Worm (Caenorhabditis elegans) whole organism, young adult: ENCODE data around the gene dre-1.

Source experiments
- B0019.2 ChIP-seq: fragments of 200-800 bp; sonication (Bioruptor generic); conservative IDR thresholded peaks from 2 replicates; pipeline ENCODE4 v1.3.6; 2022; ENCODE audit warnings: missing genetic modification reagents, missing genetic modification characterization, missing compliant biosample characterization
- B0336.3 ChIP-seq: fragments of 200-800 bp; sonication (Bioruptor generic); IDR thresholded peaks from 2 replicates; pipeline ENCODE4 v1.3.6; 2022; ENCODE audit warnings: missing genetic modification characterization, missing compliant biosample characterization
- C06A6.2 ChIP-seq: fragments of 200-800 bp; sonication (Bioruptor generic); conservative IDR thresholded peaks from 2 replicates; pipeline ENCODE4 v1.3.6; 2022; ENCODE audit warnings: missing genetic modification characterization, missing compliant biosample characterization
- F10E7.11 ChIP-seq: sonication (generic microtip); optimal IDR thresholded peaks from 2 replicates; lab custom pipeline; 2017; ENCODE audit warnings: mild to moderate bottlenecking, missing genetic modification characterization, moderate library complexity, missing compliant biosample characterization
- F22D6.2 ChIP-seq: sonication (generic microtip); optimal IDR thresholded peaks from 2 replicates; lab custom pipeline; 2016; ENCODE audit warnings: mild to moderate bottlenecking, missing genetic modification characterization, missing compliant biosample characterization
- F23B12.7 ChIP-seq: sonication (generic microtip); optimal IDR thresholded peaks from 2 replicates; lab custom pipeline; 2017; ENCODE audit warnings: missing genetic modification characterization, mild to moderate bottlenecking, missing compliant biosample characterization, antibody characterized with exemption, moderate library complexity; ENCODE audit not compliant: insufficient read depth
- F37B4.10 ChIP-seq: fragments of 200-800 bp; sonication (Bioruptor generic); IDR thresholded peaks from 2 replicates; pipeline ENCODE4 v1.3.6; 2022; ENCODE audit warnings: missing genetic modification characterization, missing compliant biosample characterization
- T07F8.4 ChIP-seq: sonication (generic microtip); optimal IDR thresholded peaks from 2 replicates; lab custom pipeline; 2016; ENCODE audit warnings: mild to moderate bottlenecking, missing genetic modification characterization, moderate library complexity, missing compliant biosample characterization
- Y67H2A.10 ChIP-seq: fragments of 200-800 bp; sonication (Bioruptor generic); conservative IDR thresholded peaks from 2 replicates; pipeline ENCODE4 v1.3.6; 2022; ENCODE audit warnings: missing genetic modification reagents, missing genetic modification characterization, missing compliant biosample characterization
- Y79H2A.3 ChIP-seq: fragments of 200-800 bp; sonication (Bioruptor generic); conservative IDR thresholded peaks from 2 replicates; pipeline ENCODE4 v1.3.6; 2022; ENCODE audit warnings: missing genetic modification reagents, missing genetic modification characterization, missing compliant biosample characterization
- aptf-3 ChIP-seq: fragments of 200-800 bp; sonication (Bioruptor generic); IDR thresholded peaks from 2 replicates; pipeline ENCODE4 v1.3.6; 2022; ENCODE audit warnings: missing genetic modification characterization, missing compliant biosample characterization
- attf-6 ChIP-seq: fragments of 200-800 bp; sonication (Bioruptor generic); IDR thresholded peaks from 2 replicates; pipeline ENCODE4 v1.3.6; 2022; ENCODE audit warnings: missing genetic modification reagents, missing genetic modification characterization, missing compliant biosample characterization
- cebp-1 ChIP-seq, 2 experiments: fragments of 200-800 bp in 1 of 2; sonication (Bioruptor generic) in 1 of 2; sonication (generic microtip) in 1 of 2; IDR thresholded peaks in 1 of 2; optimal IDR thresholded peaks in 1 of 2; 2 replicates each; pipeline versions ENCODE4 v1.3.6 to Lab custom; 2017 to 2022; ENCODE audit warnings: missing compliant biosample characterization in 2 of 2, missing genetic modification characterization in 2 of 2, mild to moderate bottlenecking in 1 of 2, missing genetic modification reagents in 1 of 2, moderate library complexity in 1 of 2
- cebp-2 ChIP-seq: fragments of 200-800 bp; sonication (Bioruptor generic); IDR thresholded peaks from 2 replicates; pipeline ENCODE4 v1.3.6; 2022; ENCODE audit warnings: missing genetic modification characterization, missing compliant biosample characterization
- ceh-27 ChIP-seq: fragments of 200-800 bp; sonication (Bioruptor generic); optimal IDR thresholded peaks from 2 replicates; lab custom pipeline; 2018; ENCODE audit warnings: mild to moderate bottlenecking, missing genetic modification characterization, moderate library complexity, missing compliant biosample characterization
- ceh-40 ChIP-seq: fragments of 200-800 bp; sonication (Bioruptor generic); IDR thresholded peaks from 2 replicates; pipeline ENCODE4 v1.3.6; 2022; ENCODE audit warnings: missing genetic modification characterization, missing compliant biosample characterization
- ceh-58 ChIP-seq: fragments of 200-800 bp; sonication (Bioruptor generic); IDR thresholded peaks from 2 replicates; pipeline ENCODE4 v1.3.6; 2022; ENCODE audit warnings: missing genetic modification characterization, missing compliant biosample characterization
- dpl-1 ChIP-seq: fragments of 150-350 bp; optimal IDR thresholded peaks from 2 replicates; lab custom pipeline; 2014; ENCODE audit warnings: missing biosample characterization, missing genetic modification reagents, missing genetic modification characterization
- egl-44 ChIP-seq: fragments of 200-800 bp; sonication (Bioruptor generic); IDR thresholded peaks from 2 replicates; pipeline ENCODE4 v1.3.6; 2022; ENCODE audit warnings: missing genetic modification reagents, missing genetic modification characterization, missing compliant biosample characterization
- hmg-1.2 ChIP-seq: fragments of 200-800 bp; sonication (Bioruptor generic); IDR thresholded peaks from 2 replicates; pipeline ENCODE4 v1.3.6; 2022; ENCODE audit warnings: missing genetic modification reagents, missing genetic modification characterization, missing compliant biosample characterization
- lin-40 ChIP-seq: sonication (generic microtip); optimal IDR thresholded peaks from 2 replicates; lab custom pipeline; 2016; ENCODE audit warnings: missing genetic modification characterization, mild to moderate bottlenecking, missing compliant biosample characterization, missing genotype, missing genetic modification reagents
- lin-54 ChIP-seq: fragments of 200-800 bp; sonication (Bioruptor generic); optimal IDR thresholded peaks from 2 replicates; lab custom pipeline; 2018; ENCODE audit warnings: mild to moderate bottlenecking, missing genetic modification characterization, missing compliant biosample characterization
- madf-3 ChIP-seq: fragments of 200-800 bp; sonication (Bioruptor generic); IDR thresholded peaks from 2 replicates; pipeline ENCODE4 v1.3.6; 2022; ENCODE audit warnings: missing genetic modification reagents, missing genetic modification characterization, missing compliant biosample characterization
- madf-6 ChIP-seq: fragments of 200-800 bp; sonication (Bioruptor generic); IDR thresholded peaks from 2 replicates; pipeline ENCODE4 v1.3.6; 2022; ENCODE audit warnings: missing genetic modification reagents, missing genetic modification characterization, missing compliant biosample characterization
- madf-8 ChIP-seq: fragments of 200-800 bp; sonication (Bioruptor generic); conservative IDR thresholded peaks from 2 replicates; pipeline ENCODE4 v1.3.6; 2022; ENCODE audit warnings: missing genetic modification reagents, missing genetic modification characterization, missing compliant biosample characterization
- mxl-1 ChIP-seq: sonication (generic microtip); optimal IDR thresholded peaks from 2 replicates; lab custom pipeline; 2016; ENCODE audit warnings: missing genetic modification characterization, missing compliant biosample characterization
- nfya-1 ChIP-seq: sonication (generic microtip); optimal IDR thresholded peaks from 2 replicates; lab custom pipeline; 2017; ENCODE audit warnings: antibody characterized with exemption, missing compliant biosample characterization, missing genetic modification characterization, borderline replicate concordance; ENCODE audit not compliant: insufficient read depth
- nhr-120 ChIP-seq: fragments of 200-800 bp; sonication (Bioruptor generic); IDR thresholded peaks from 2 replicates; pipeline ENCODE4 v1.3.6; 2022; ENCODE audit warnings: missing genetic modification characterization, missing compliant biosample characterization
- nhr-179 ChIP-seq: sonication (generic microtip); optimal IDR thresholded peaks from 2 replicates; lab custom pipeline; 2016; ENCODE audit warnings: mild to moderate bottlenecking, missing genetic modification characterization, missing compliant biosample characterization
- nhr-27 ChIP-seq: fragments of 200-800 bp; sonication (Bioruptor generic); optimal IDR thresholded peaks from 2 replicates; lab custom pipeline; 2018; ENCODE audit warnings: mild to moderate bottlenecking, missing genetic modification characterization, moderate library complexity, missing compliant biosample characterization
- nhr-80 ChIP-seq: sonication (generic microtip); optimal IDR thresholded peaks from 2 replicates; lab custom pipeline; 2016; ENCODE audit warnings: missing genetic modification characterization, missing compliant biosample characterization
- repo-1 ChIP-seq: sonication (generic microtip); optimal IDR thresholded peaks from 2 replicates; lab custom pipeline; 2017; ENCODE audit warnings: mild to moderate bottlenecking, missing genetic modification characterization, missing compliant biosample characterization
- rpc-1 ChIP-seq, 2 experiments: fragments of 150-350 bp in 1 of 2; sonication (generic microtip) in 1 of 2; optimal IDR thresholded peaks; 2 replicates each; lab custom pipeline; 2014 to 2018; ENCODE audit warnings: missing biosample characterization in 1 of 2, missing genetic modification characterization in 1 of 2, missing genetic modification reagents in 1 of 2, missing genotype in 1 of 2
- snpc-1.1 ChIP-seq: sonication (generic microtip); optimal IDR thresholded peaks from 2 replicates; lab custom pipeline; 2017; ENCODE audit warnings: missing genetic modification characterization, mild to moderate bottlenecking, missing compliant biosample characterization, antibody characterized with exemption, moderate library complexity, missing genotype, missing genetic modification reagents; ENCODE audit not compliant: insufficient read depth
- snpc-4 ChIP-seq, 5 experiments: fragments of 150-350 bp in 1 of 5; sonication (generic microtip) in 4 of 5; optimal IDR thresholded peaks; 2 replicates each; lab custom pipeline; 2014 to 2018; ENCODE audit warnings: missing genetic modification characterization in 5 of 5, missing biosample characterization in 3 of 5, antibody characterized with exemption in 2 of 5, mild to moderate bottlenecking in 2 of 5, missing compliant biosample characterization in 2 of 5, missing genotype in 2 of 5, moderate library complexity in 2 of 5, missing genetic modification reagents in 1 of 5
- somi-1 ChIP-seq: fragments of 200-800 bp; sonication (Bioruptor generic); optimal IDR thresholded peaks from 2 replicates; lab custom pipeline; 2018; ENCODE audit warnings: mild to moderate bottlenecking, missing genetic modification characterization, missing compliant biosample characterization
- tbx-9 ChIP-seq: sonication (generic microtip); optimal IDR thresholded peaks from 2 replicates; lab custom pipeline; 2016; ENCODE audit warnings: borderline replicate concordance, missing genetic modification characterization, inconsistent platforms, missing compliant biosample characterization
- xnd-1 ChIP-seq: sonication (generic microtip); optimal IDR thresholded peaks from 2 replicates; lab custom pipeline; 2016; ENCODE audit warnings: missing genotype, missing genetic modification reagents, missing genetic modification characterization, missing compliant biosample characterization
- zim-3 ChIP-seq: sonication (generic microtip); optimal IDR thresholded peaks from 2 replicates; lab custom pipeline; 2017; ENCODE audit warnings: mild to moderate bottlenecking, missing genetic modification characterization, moderate library complexity, missing compliant biosample characterization
- ztf-22 ChIP-seq: fragments of 200-800 bp; sonication (Bioruptor generic); optimal IDR thresholded peaks from 2 replicates; lab custom pipeline; 2018; ENCODE audit warnings: mild to moderate bottlenecking, missing genetic modification characterization, moderate library complexity, missing compliant biosample characterization
- ztf-25 ChIP-seq: fragments of 200-800 bp; sonication (Bioruptor generic); IDR thresholded peaks from 2 replicates; pipeline ENCODE4 v1.3.6; 2022; ENCODE audit warnings: missing genetic modification reagents, missing genetic modification characterization, missing compliant biosample characterization
- ztf-26 ChIP-seq: sonication (generic microtip); optimal IDR thresholded peaks from 2 replicates; lab custom pipeline; 2017; ENCODE audit warnings: missing genetic modification characterization, missing compliant biosample characterization
- ztf-3 ChIP-seq: fragments of 200-800 bp; sonication (Bioruptor generic); optimal IDR thresholded peaks from 2 replicates; lab custom pipeline; 2018; ENCODE audit warnings: mild to moderate bottlenecking, missing genetic modification characterization, missing compliant biosample characterization

Gene dre-1

ce11 chrV:6546450-6547171 lies at the start of gene dre-1:
Gene dre-1, minus strand, starts transcription at chrV:6546500.
- TF ChIP-seq B0019.2 (GFP tag; lab: Robert Waterston, UW) (no peak), nhr-80 (tag; lab: Kevin White, UChicago) (peak; percentile 48)
- TF ChIP-seq, all 124 proteins: peak for 1

ce11 chrV:6593700-6594244 lies 47.5 kb upstream of the dre-1 start, which contains the start of gene hcp-1:
Gene hcp-1, plus strand, starts transcription at chrV:6594194.
- TF ChIP-seq aptf-3 (GFP tag; lab: Robert Waterston, UW) (no peak), xnd-1 (tag; lab: Kevin White, UChicago) (peak; percentile 99), lin-40 (tag; lab: Kevin White, UChicago) (no peak), C06A6.2 (GFP tag; lab: Robert Waterston, UW) (no peak), dpl-1 (peak; percentile 99), nhr-120 (GFP tag; lab: Robert Waterston, UW) (no peak), ztf-3 (GFP tag; lab: Kevin White, UChicago) (no peak), snpc-1.1 (tag; lab: Kevin White, UChicago) (peak; percentile 38), lin-54 (peak; percentile 96), T07F8.4 (tag; lab: Kevin White, UChicago) (no peak), mxl-1 (tag; lab: Kevin White, UChicago) (no peak), zim-3 (tag; lab: Kevin White, UChicago) (no peak), nhr-27 (tag; lab: Kevin White, UChicago) (no peak), egl-44 (GFP tag; lab: Robert Waterston, UW) (no peak), F23B12.7 (tag; lab: Kevin White, UChicago) (peak; percentile 58), ztf-25 (GFP tag; lab: Robert Waterston, UW) (no peak), madf-3 (peak; percentile 94), F22D6.2 (tag; lab: Kevin White, UChicago) (no peak), tbx-9 (tag; lab: Kevin White, UChicago) (no peak), madf-6 (GFP tag; lab: Robert Waterston, UW) (peak; percentile 100), F37B4.10 (GFP tag; lab: Robert Waterston, UW) (no peak), Y79H2A.3 (GFP tag; lab: Robert Waterston, UW) (no peak), ztf-22 (GFP tag; lab: Kevin White, UChicago) (no peak), ceh-27 (GFP tag; lab: Kevin White, UChicago) (no peak), hmg-1.2 (GFP tag; lab: Robert Waterston, UW) (peak; percentile 71), ceh-58 (no peak), Y67H2A.10 (GFP tag; lab: Robert Waterston, UW) (0 out of 2 replicates have a peak, but pooled peaks have one; percentile 40), attf-6 (GFP tag; lab: Robert Waterston, UW) (peak; percentile 79), nhr-179 (tag; lab: Kevin White, UChicago) (no peak), ceh-40 (GFP tag; lab: Robert Waterston, UW) (no peak), rpc-1 (optimal IDR thresholded peaks at IDR 0.05; lab: Kevin White, UChicago) (no peak), rpc-1 (tag; optimal IDR thresholded peaks at IDR 0.05; lab: Kevin White, UChicago) (no peak), cebp-1 (GFP tag; IDR thresholded peaks at IDR 0.05; lab: Robert Waterston, UW) (no peak), cebp-1 (tag; optimal IDR thresholded peaks at IDR 0.05; lab: Kevin White, UChicago) (no peak), repo-1 (tag; lab: Kevin White, UChicago) (no peak), B0019.2 (GFP tag; lab: Robert Waterston, UW) (peak; percentile 91), ztf-26 (no peak), F10E7.11 (no peak), somi-1 (GFP tag; lab: Kevin White, UChicago) (no peak), B0336.3 (GFP tag; lab: Robert Waterston, UW) (no peak), nfya-1 (tag; lab: Kevin White, UChicago) (no peak), snpc-4 (GFP tag; optimal IDR thresholded peaks at IDR 0.05; lab: Kevin White, UChicago) (peak; percentile 34), snpc-4 (tag; optimal IDR thresholded peaks at IDR 0.05; lab: Kevin White, UChicago) (peak in 2 of 4 experiments; percentile 56 to 66), madf-8 (peak; percentile 99), cebp-2 (no peak)
